Worm (Caenorhabditis elegans) whole organism, L4 larva: ENCODE data around the gene F40G9.17.

Source experiments
- F49E8.2 ChIP-seq: sonication (generic microtip); optimal IDR thresholded peaks from 2 replicates; lab custom pipeline; 2016; ENCODE audit warnings: missing compliant biosample characterization, mild to moderate bottlenecking, missing genetic modification characterization, borderline replicate concordance
- lin-29 ChIP-seq: fragments of 200-800 bp; sonication (Bioruptor generic); IDR thresholded peaks from 2 replicates; pipeline ENCODE4 v1.3.6; 2022; ENCODE audit warnings: missing genetic modification reagents, missing genetic modification characterization, missing compliant biosample characterization
- zip-11 ChIP-seq: fragments of 200-800 bp; sonication (Bioruptor generic); IDR thresholded peaks from 2 replicates; pipeline ENCODE4 v1.3.6; 2022; ENCODE audit warnings: missing genetic modification characterization, missing compliant biosample characterization

DNA sequence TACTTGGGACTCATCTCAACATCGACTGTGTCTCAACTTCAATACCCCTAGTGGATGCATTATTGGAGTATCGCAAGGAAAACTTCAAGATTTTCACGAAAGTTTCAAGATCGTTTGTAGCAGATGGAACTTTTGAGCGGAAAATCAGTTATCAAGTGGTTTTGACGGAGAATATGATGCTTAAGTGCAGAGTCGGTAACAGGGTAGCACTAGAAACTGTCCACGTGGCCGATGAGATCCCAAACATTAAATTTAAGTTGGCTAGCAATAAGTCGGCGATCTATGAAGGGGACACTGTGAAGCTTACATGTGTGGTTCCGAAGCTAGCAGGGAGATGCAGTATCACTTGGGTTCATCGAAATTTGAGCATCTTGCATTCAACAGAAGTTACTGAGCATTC lies 35.1 kb upstream of the F40G9.17 start:
- TF ChIP-seq zip-11 (no peak), lin-29 (no peak), F49E8.2 (tag; lab: Kevin White, UChicago) (no peak)
